Worm (Caenorhabditis elegans) whole organism, L4 larva: Measurements from ENCODE around the gene ZC190.10.

Experiments
- daf-8 ChIP-seq: fragments of 200-800 bp; sonication (Bioruptor generic); IDR thresholded peaks from 2 replicates; pipeline ENCODE4 v1.3.6; 2022; ENCODE audit warnings: missing genetic modification characterization, missing compliant biosample characterization
- nhr-41 ChIP-seq: fragments of 200-800 bp; sonication (Bioruptor generic); IDR thresholded peaks from 2 replicates; pipeline ENCODE4 v1.3.6; 2022; ENCODE audit warnings: missing genetic modification reagents, missing genetic modification characterization, missing compliant biosample characterization
- snpc-4 ChIP-seq: fragments of 150-350 bp; optimal IDR thresholded peaks from 2 replicates; lab custom pipeline; 2014; ENCODE audit warnings: missing biosample characterization, missing genetic modification characterization
- vab-7 ChIP-seq: fragments of 200-800 bp; sonication (Bioruptor generic); IDR thresholded peaks from 2 replicates; pipeline ENCODE4 v1.3.6; 2022; ENCODE audit warnings: missing genetic modification reagents, missing genetic modification characterization, missing compliant biosample characterization

DNA sequence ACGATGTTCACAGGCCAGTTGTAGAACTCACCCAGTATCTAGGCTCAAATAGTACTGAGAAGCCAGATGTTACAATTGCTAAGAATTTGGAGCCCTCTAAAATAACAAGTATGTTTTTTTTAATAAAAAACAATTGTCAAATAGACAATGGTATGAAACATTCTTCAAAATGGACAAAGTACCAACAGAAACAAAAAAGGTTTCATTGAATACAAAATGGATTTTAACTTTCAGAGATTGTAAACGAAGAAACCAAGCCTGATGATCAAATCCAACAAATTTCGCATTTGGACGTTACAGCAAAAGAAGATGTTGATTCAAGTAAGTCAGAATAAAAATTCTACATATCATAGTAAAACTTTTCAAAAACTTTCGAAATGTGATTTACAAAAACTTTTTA, 31.0 kb upstream of the ZC190.10 start, which contains the start of gene ZC196.9:
- TF ChIP-seq daf-8 (GFP tag; lab: Robert Waterston, UW), result no peak
- no peak for TF ChIP-seq vab-7 (GFP tag; lab: Robert Waterston, UW)
- no peak for TF ChIP-seq nhr-41 (GFP tag; lab: Robert Waterston, UW)
- TF ChIP-seq snpc-4 (tag; lab: Kevin White, UChicago), result no peak
